Fruit fly (Drosophila melanogaster) whole organism, embryonic: Measurements from ENCODE around the gene CG13367.

Source experiments
- Antp ChIP-seq: fragments of 200-800 bp; sonication (Bioruptor generic); optimal IDR thresholded peaks from 3 replicates; lab custom pipeline; 2016; ENCODE audit warnings: missing biosample characterization, missing genetic modification characterization
- B-H1 ChIP-seq: fragments of 200-800 bp; sonication (Bioruptor generic); IDR thresholded peaks from 3 replicates; pipeline ENCODE4 v1.3.6; 2022; ENCODE audit warnings: missing biosample characterization, missing genetic modification characterization
- BEAF-32 ChIP-seq: fragments of 200-800 bp; sonication (Bioruptor generic); optimal IDR thresholded peaks from 3 replicates; lab custom pipeline; 2017; ENCODE audit warnings: missing biosample characterization, missing genetic modification characterization, mild to moderate bottlenecking, moderate library complexity, missing genetic modification reagents
- CG1233 ChIP-seq: fragments of 200-800 bp; sonication (Bioruptor generic); optimal IDR thresholded peaks from 4 replicates; lab custom pipeline; 2018; ENCODE audit warnings: missing biosample characterization, mild to moderate bottlenecking, missing genetic modification characterization
- CG13424 ChIP-seq: fragments of 200-800 bp; sonication (Bioruptor generic); optimal IDR thresholded peaks from 2 replicates; lab custom pipeline; 2019; ENCODE audit warnings: missing biosample characterization, mild to moderate bottlenecking, missing genetic modification characterization, moderate library complexity
- CG14965 ChIP-seq: fragments of 200-800 bp; sonication (Bioruptor generic); optimal IDR thresholded peaks from 2 replicates; lab custom pipeline; 2016; ENCODE audit warnings: missing biosample characterization, missing genetic modification characterization, borderline replicate concordance
- CG15479 ChIP-seq: fragments of 200-800 bp; sonication (Bioruptor generic); optimal IDR thresholded peaks from 3 replicates; lab custom pipeline; 2019; ENCODE audit warnings: missing biosample characterization, mild to moderate bottlenecking, missing genetic modification characterization, moderate library complexity
- CG16813 ChIP-seq: fragments of 200-800 bp; sonication (Bioruptor generic); IDR thresholded peaks from 3 replicates; pipeline ENCODE4 v1.3.6; 2022; ENCODE audit warnings: missing biosample characterization, missing genetic modification characterization; ENCODE audit not compliant: partially characterized antibody
- CG16863 ChIP-seq: fragments of 200-800 bp; sonication (Bioruptor generic); optimal IDR thresholded peaks from 3 replicates; lab custom pipeline; 2016; ENCODE audit warnings: missing biosample characterization, missing genetic modification characterization
- CG30431 ChIP-seq: fragments of 200-800 bp; sonication (Bioruptor generic); optimal IDR thresholded peaks from 2 replicates; lab custom pipeline; 2017; ENCODE audit warnings: missing biosample characterization, missing genetic modification characterization
- CG5953 ChIP-seq: fragments of 200-800 bp; sonication (Bioruptor generic); IDR thresholded peaks from 2 replicates; pipeline ENCODE4 v1.3.6; 2022; ENCODE audit warnings: missing biosample characterization, missing genetic modification characterization
- CG6689 ChIP-seq: fragments of 200-800 bp; sonication (Bioruptor generic); IDR thresholded peaks from 2 replicates; pipeline ENCODE4 v1.3.6; 2022; ENCODE audit warnings: missing biosample characterization, missing genetic modification characterization
- CG6813 ChIP-seq: fragments of 200-800 bp; sonication (Bioruptor generic); optimal IDR thresholded peaks from 2 replicates; lab custom pipeline; 2017; ENCODE audit warnings: missing biosample characterization, missing genetic modification characterization, mild to moderate bottlenecking, moderate library complexity, missing genetic modification reagents
- CG8089 ChIP-seq: fragments of 200-800 bp; sonication (Bioruptor generic); optimal IDR thresholded peaks from 3 replicates; lab custom pipeline; 2016; ENCODE audit warnings: missing biosample characterization, missing genetic modification characterization
- CTCF ChIP-seq: fragments of 200-800 bp; sonication (Bioruptor generic); optimal IDR thresholded peaks from 2 replicates; lab custom pipeline; 2017; ENCODE audit warnings: missing biosample characterization, mild to moderate bottlenecking, missing genetic modification characterization, moderate library complexity
- Dbx ChIP-seq: fragments of 200-800 bp; sonication (Bioruptor generic); IDR thresholded peaks from 3 replicates; pipeline ENCODE4 v1.3.6; 2022; ENCODE audit warnings: missing biosample characterization, missing genetic modification characterization
- Dek ChIP-seq: fragments of 200-800 bp; sonication (Bioruptor generic); optimal IDR thresholded peaks from 3 replicates; lab custom pipeline; 2019; ENCODE audit warnings: missing biosample characterization, mild to moderate bottlenecking, missing genetic modification characterization, moderate library complexity
- Elba2 ChIP-seq: fragments of 200-800 bp; sonication (Bioruptor generic); optimal IDR thresholded peaks from 3 replicates; lab custom pipeline; 2016; ENCODE audit warnings: missing biosample characterization, missing genetic modification characterization
- Ets65A ChIP-seq: fragments of 200-800 bp; sonication (Bioruptor generic); peaks from one replicate; lab custom pipeline; 2016; ENCODE audit warnings: missing biosample characterization, missing genetic modification characterization
- Gug ChIP-seq: fragments of 200-800 bp; sonication (Bioruptor generic); IDR thresholded peaks from 4 replicates; pipeline ENCODE4 v1.3.6; 2022; ENCODE audit warnings: missing biosample characterization, missing genetic modification characterization
- H2.0 ChIP-seq: fragments of 200-800 bp; sonication (Bioruptor generic); IDR thresholded peaks from 2 replicates; pipeline ENCODE4 v1.3.6; 2022; ENCODE audit warnings: missing biosample characterization, missing genetic modification characterization
- HHEX ChIP-seq: fragments of 200-800 bp; sonication (Bioruptor generic); optimal IDR thresholded peaks from 3 replicates; lab custom pipeline; 2017; ENCODE audit warnings: missing biosample characterization, mild to moderate bottlenecking, missing genetic modification characterization, missing genetic modification reagents
- NFAT ChIP-seq: fragments of 200-800 bp; sonication (Bioruptor generic); IDR thresholded peaks from 2 replicates; pipeline ENCODE4 v1.3.6; 2022; ENCODE audit warnings: missing biosample characterization, missing genetic modification characterization
- Oaz ChIP-seq: fragments of 200-800 bp; sonication (Bioruptor generic); IDR thresholded peaks from 2 replicates; pipeline ENCODE4 v1.3.6; 2022; ENCODE audit warnings: missing biosample characterization, missing genetic modification characterization
- Six4 ChIP-seq: fragments of 200-800 bp; sonication (Bioruptor generic); optimal IDR thresholded peaks from 2 replicates; lab custom pipeline; 2016; ENCODE audit warnings: missing biosample characterization, missing genetic modification characterization
- Sox100B ChIP-seq: fragments of 200-800 bp; sonication (Bioruptor generic); optimal IDR thresholded peaks from 3 replicates; lab custom pipeline; 2018; ENCODE audit warnings: missing biosample characterization, mild to moderate bottlenecking, missing genetic modification characterization
- Stat92E ChIP-seq, 3 experiments: fragments of >200 bp in 2 of 3; fragments of 200-800 bp in 1 of 3; sonication (Bioruptor generic) in 1 of 3; optimal IDR thresholded peaks; 2 replicates each; lab custom pipeline; 2017 to 2019; ENCODE audit warnings: missing biosample characterization in 3 of 3, missing genetic modification characterization in 3 of 3, mild to moderate bottlenecking in 1 of 3, moderate library complexity in 1 of 3
- Vsx1 ChIP-seq: fragments of 200-800 bp; sonication (Bioruptor generic); optimal IDR thresholded peaks from 2 replicates; lab custom pipeline; 2017; ENCODE audit warnings: missing biosample characterization, mild to moderate bottlenecking, missing genetic modification characterization, missing genetic modification reagents
- YL-1 ChIP-seq: fragments of 200-800 bp; sonication (Bioruptor generic); optimal IDR thresholded peaks from 3 replicates; lab custom pipeline; 2017; ENCODE audit warnings: missing biosample characterization, mild to moderate bottlenecking, missing genetic modification characterization
- az2 ChIP-seq: fragments of 200-800 bp; sonication (Bioruptor generic); optimal IDR thresholded peaks from 3 replicates; lab custom pipeline; 2016; ENCODE audit warnings: missing biosample characterization, missing genetic modification characterization
- btn ChIP-seq: fragments of 200-800 bp; sonication (Bioruptor generic); optimal IDR thresholded peaks from 2 replicates; lab custom pipeline; 2016; ENCODE audit warnings: missing biosample characterization, missing genetic modification characterization
- chn ChIP-seq: fragments of 200-800 bp; sonication (Bioruptor generic); optimal IDR thresholded peaks from 2 replicates; lab custom pipeline; 2016; ENCODE audit warnings: missing biosample characterization, missing genetic modification characterization
- crc ChIP-seq: fragments of 200-800 bp; sonication (Bioruptor generic); optimal IDR thresholded peaks from 2 replicates; lab custom pipeline; 2016; ENCODE audit warnings: missing biosample characterization, missing genetic modification characterization
- dpn ChIP-seq, 2 experiments: fragments of 200-800 bp; sonication (Bioruptor generic); optimal IDR thresholded peaks; 3 replicates each; lab custom pipeline; 2016; ENCODE audit warnings: missing biosample characterization in 2 of 2, missing genetic modification characterization in 2 of 2
- dysf ChIP-seq: fragments of 200-800 bp; sonication (Bioruptor generic); IDR thresholded peaks from 3 replicates; pipeline ENCODE4 v1.3.6; 2022; ENCODE audit warnings: missing biosample characterization, missing genetic modification characterization
- gcm ChIP-seq: fragments of 200-800 bp; sonication (Bioruptor generic); optimal IDR thresholded peaks from 2 replicates; lab custom pipeline; 2019; ENCODE audit warnings: missing biosample characterization, mild to moderate bottlenecking, missing genetic modification characterization, moderate library complexity
- gsb ChIP-seq: fragments of 200-800 bp; sonication (Bioruptor generic); IDR thresholded peaks from 2 replicates; pipeline ENCODE4 v1.3.6; 2022; ENCODE audit warnings: missing biosample characterization, missing genetic modification characterization
- her ChIP-seq: fragments of 200-800 bp; sonication (Bioruptor generic); optimal IDR thresholded peaks from 2 replicates; lab custom pipeline; 2016; ENCODE audit warnings: missing biosample characterization, missing genetic modification characterization
- hkb ChIP-seq, 2 experiments: fragments of 200-800 bp in 1 of 2; fragments of >200 bp in 1 of 2; sonication (Bioruptor generic) in 1 of 2; IDR thresholded peaks in 1 of 2; optimal IDR thresholded peaks in 1 of 2; 2 replicates each; pipeline versions ENCODE4 v1.3.6 to Lab custom; 2017 to 2022; ENCODE audit warnings: missing biosample characterization in 1 of 2, missing genetic modification characterization in 1 of 2
- oc ChIP-seq: fragments of 200-800 bp; sonication (Bioruptor generic); optimal IDR thresholded peaks from 2 replicates; lab custom pipeline; 2018; ENCODE audit warnings: missing biosample characterization, mild to moderate bottlenecking, missing genetic modification characterization, moderate library complexity
- pan ChIP-seq, 4 experiments: fragments of >200 bp in 3 of 4; fragments of 200-800 bp in 1 of 4; sonication (Bioruptor generic) in 1 of 4; optimal IDR thresholded peaks in 3 of 4; IDR thresholded peaks in 1 of 4; 2 replicates each; pipeline versions ENCODE4 v1.3.6 to Lab custom; 2017 to 2022; ENCODE audit warnings: missing biosample characterization in 2 of 4, missing genetic modification characterization in 2 of 4, mixed read lengths in 1 of 4
- pfk ChIP-seq: fragments of 200-800 bp; sonication (Bioruptor generic); optimal IDR thresholded peaks from 2 replicates; lab custom pipeline; 2018; ENCODE audit warnings: missing biosample characterization, mild to moderate bottlenecking, missing genetic modification characterization, moderate library complexity
- pros ChIP-seq: fragments of 200-800 bp; sonication (Bioruptor generic); optimal IDR thresholded peaks from 3 replicates; lab custom pipeline; 2019; ENCODE audit warnings: missing biosample characterization, mild to moderate bottlenecking, missing genetic modification characterization, moderate library complexity
- pum ChIP-seq: fragments of 200-800 bp; sonication (Bioruptor generic); optimal IDR thresholded peaks from 2 replicates; lab custom pipeline; 2016; ENCODE audit warnings: missing biosample characterization, missing genetic modification characterization
- rib ChIP-seq: fragments of 200-800 bp; sonication (Bioruptor generic); IDR thresholded peaks from 2 replicates; pipeline ENCODE4 v1.3.6; 2022; ENCODE audit warnings: missing biosample characterization, missing genetic modification characterization
- sc ChIP-seq, 3 experiments: fragments of >200 bp in 2 of 3; fragments of 200-800 bp in 1 of 3; sonication (Bioruptor generic) in 1 of 3; optimal IDR thresholded peaks; 2 replicates in 2 of 3; 3 replicates in 1 of 3; lab custom pipeline; 2017; ENCODE audit warnings: mild to moderate bottlenecking in 1 of 3, missing biosample characterization in 1 of 3, missing genetic modification characterization in 1 of 3, missing genetic modification reagents in 1 of 3
- shn ChIP-seq: fragments of 200-800 bp; sonication (Bioruptor generic); optimal IDR thresholded peaks from 3 replicates; lab custom pipeline; 2016; ENCODE audit warnings: missing biosample characterization, missing genetic modification characterization
- slou ChIP-seq: fragments of 200-800 bp; sonication (Bioruptor generic); optimal IDR thresholded peaks from 3 replicates; lab custom pipeline; 2016; ENCODE audit warnings: missing biosample characterization, missing genetic modification characterization
- tin ChIP-seq: fragments of 200-800 bp; sonication (Bioruptor generic); optimal IDR thresholded peaks from 3 replicates; lab custom pipeline; 2016; ENCODE audit warnings: missing biosample characterization, missing genetic modification characterization
- twi ChIP-seq: fragments of 200-800 bp; optimal IDR thresholded peaks from 2 replicates; lab custom pipeline; 2019; ENCODE audit warnings: missing biosample characterization, mild to moderate bottlenecking, missing genetic modification characterization, moderate library complexity
- yki ChIP-seq: fragments of >200 bp; optimal IDR thresholded peaks from 3 replicates; lab custom pipeline; 2018

CG13367 gene

DNA sequence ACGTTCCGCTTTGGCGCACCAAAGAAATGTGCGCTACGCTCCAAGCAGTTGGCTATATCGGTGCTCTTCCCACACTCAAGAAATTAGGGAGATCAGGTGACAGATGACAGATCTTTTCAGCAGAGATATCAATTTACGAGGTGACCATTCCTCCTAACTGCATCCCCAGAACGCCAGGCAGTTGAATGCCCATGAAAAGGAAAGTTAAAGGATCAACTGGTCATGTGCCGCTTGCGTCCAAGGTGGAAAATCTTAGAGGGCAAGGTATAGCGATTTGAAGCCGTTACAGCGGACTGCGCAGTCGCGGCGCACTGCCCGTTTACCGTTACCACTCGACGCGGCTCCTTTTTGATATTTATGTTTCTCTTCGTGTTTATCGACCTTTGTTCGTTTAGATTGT lies 26.0 kb upstream of the CG13367 start (continued):
- TF ChIP-seq CG15479 (GFP tag; lab: Kevin White, UChicago) (no peak), her (GFP tag; lab: Kevin White, UChicago) (peak; percentile 29), Six4 (GFP tag; lab: Kevin White, UChicago) (peak; percentile 10), H2.0 (GFP tag; lab: Robert Waterston, UW) (peak; percentile 18; the same call in 1 of the 2 replicates), Vsx1 (GFP tag; lab: Kevin White, UChicago) (no peak), Antp (GFP tag; lab: Kevin White, UChicago) (peak; percentile 45), sc (optimal IDR thresholded peaks at IDR 0.05; lab: Kevin White, UChicago) (no peak), sc (GFP tag; optimal IDR thresholded peaks at IDR 0.05; lab: Kevin White, UChicago) (no peak), BEAF-32 (GFP tag; lab: Kevin White, UChicago) (no peak), yki (no peak), CG5953 (no peak), CG6689 (GFP tag; lab: Robert Waterston, UW) (0 out of 2 replicates have a peak, but pooled peaks have one; percentile 29), B-H1 (GFP tag; lab: Robert Waterston, UW) (no peak), gcm (GFP tag; lab: Kevin White, UChicago) (peak; percentile 1), tin (GFP tag; lab: Kevin White, UChicago) (no peak), HHEX (GFP tag; lab: Kevin White, UChicago) (peak; percentile 47), CG30431 (no peak), CG13424 (peak; percentile 11), CG6813 (GFP tag; lab: Kevin White, UChicago) (no peak), twi (tag; lab: Kevin White, UChicago) (no peak), Ets65A (GFP tag; lab: Kevin White, UChicago) (peak; percentile 87), CG16813 (GFP tag; lab: Robert Waterston, UW) (no peak), pfk (GFP tag; lab: Kevin White, UChicago) (no peak), pan (optimal IDR thresholded peaks at IDR 0.05; lab: Kevin White, UChicago) (no peak), pan (GFP tag; optimal IDR thresholded peaks at IDR 0.05 in 1 of 2, IDR thresholded peaks at IDR 0.05 in 1 of 2) (no peak), slou (no peak), CG14965 (GFP tag; lab: Kevin White, UChicago) (no peak), dysf (GFP tag; lab: Robert Waterston, UW) (peak; percentile 62), pum (GFP tag; lab: Kevin White, UChicago) (no peak), gsb (no peak), dpn (GFP tag; optimal IDR thresholded peaks at IDR 0.05; lab: Kevin White, UChicago) (peak; percentile 16 to 46), pros (GFP tag; lab: Kevin White, UChicago) (peak; percentile 16), YL-1 (no peak), Oaz (no peak), btn (GFP tag; lab: Kevin White, UChicago) (no peak), CG8089 (GFP tag; lab: Kevin White, UChicago) (no peak), crc (GFP tag; lab: Kevin White, UChicago) (no peak), Gug (no peak), CG1233 (no peak), CTCF (GFP tag; lab: Kevin White, UChicago) (no peak), Dek (tag; lab: Kevin White, UChicago) (no peak), hkb (optimal IDR thresholded peaks at IDR 0.05; lab: Kevin White, UChicago) (no peak), hkb (GFP tag; IDR thresholded peaks at IDR 0.05; lab: Robert Waterston, UW) (0 out of 2 replicates have a peak, but pooled peaks have one; percentile 28), chn (GFP tag; lab: Kevin White, UChicago) (peak; percentile 17), CG16863 (peak; percentile 9), oc (tag; lab: Kevin White, UChicago) (no peak), Dbx (0 out of 3 replicates have a peak, but pooled peaks have one; percentile 30), az2 (GFP tag; lab: Kevin White, UChicago) (peak; percentile 40), Elba2 (GFP tag; lab: Kevin White, UChicago) (no peak), Sox100B (GFP tag; lab: Kevin White, UChicago) (peak; percentile 48), Stat92E (GFP tag; optimal IDR thresholded peaks at IDR 0.05; lab: Kevin White, UChicago) (no peak), NFAT (GFP tag; lab: Robert Waterston, UW) (no peak), shn (peak; percentile 28), rib (GFP tag; lab: Robert Waterston, UW) (no peak)
